Fruit fly (Drosophila melanogaster) whole organism, prepupa: Measurements from ENCODE around the gene CG32647.

Experiments used
- Blimp-1 ChIP-seq: fragments of 200-800 bp; sonication (Bioruptor generic); optimal IDR thresholded peaks from 3 replicates; lab custom pipeline; 2017; ENCODE audit warnings: missing biosample characterization, missing genetic modification characterization, mild to moderate bottlenecking, moderate library complexity, missing genetic modification reagents
- CG10669 ChIP-seq: fragments of 200-800 bp; sonication (Bioruptor generic); optimal IDR thresholded peaks from 3 replicates; lab custom pipeline; 2018; ENCODE audit warnings: missing biosample characterization, mild to moderate bottlenecking, missing genetic modification characterization, moderate library complexity
- CG11762 ChIP-seq: fragments of 200-800 bp; sonication (Bioruptor generic); optimal IDR thresholded peaks from 3 replicates; lab custom pipeline; 2016; ENCODE audit warnings: missing biosample characterization, missing genetic modification characterization; ENCODE audit not compliant: insufficient read depth
- CG11902 ChIP-seq: fragments of 200-800 bp; sonication (Bioruptor generic); optimal IDR thresholded peaks from 3 replicates; lab custom pipeline; 2016; ENCODE audit warnings: missing biosample characterization, missing genetic modification characterization
- CG15336 ChIP-seq: fragments of 200-800 bp; sonication (Bioruptor generic); IDR thresholded peaks from 2 replicates; pipeline ENCODE4 v1.3.6; 2022; ENCODE audit warnings: missing biosample characterization, missing genetic modification characterization
- CG1621 ChIP-seq: fragments of 200-800 bp; sonication (Bioruptor generic); optimal IDR thresholded peaks from 3 replicates; lab custom pipeline; 2018; ENCODE audit warnings: missing biosample characterization, mild to moderate bottlenecking, missing genetic modification characterization
- CG16779 ChIP-seq: fragments of 200-800 bp; sonication (Bioruptor generic); optimal IDR thresholded peaks from 3 replicates; lab custom pipeline; 2017; ENCODE audit warnings: missing biosample characterization, mild to moderate bottlenecking, missing genetic modification characterization
- CG31627 ChIP-seq: fragments of 200-800 bp; sonication (Bioruptor generic); optimal IDR thresholded peaks from 3 replicates; lab custom pipeline; 2016; ENCODE audit warnings: missing biosample characterization, missing genetic modification characterization
- CG32006 ChIP-seq: fragments of 200-800 bp; sonication (Bioruptor generic); optimal IDR thresholded peaks from 3 replicates; lab custom pipeline; 2017; ENCODE audit warnings: missing biosample characterization, mild to moderate bottlenecking, missing genetic modification characterization
- CG34406 ChIP-seq: fragments of 200-800 bp; sonication (Bioruptor generic); optimal IDR thresholded peaks from 3 replicates; lab custom pipeline; 2016; ENCODE audit warnings: missing biosample characterization, missing genetic modification characterization
- CG3919 ChIP-seq: fragments of 200-800 bp; sonication (Bioruptor generic); optimal IDR thresholded peaks from 3 replicates; lab custom pipeline; 2016; ENCODE audit warnings: missing biosample characterization, missing genetic modification characterization
- CG4318 ChIP-seq: fragments of 200-800 bp; sonication (Bioruptor generic); optimal IDR thresholded peaks from 3 replicates; lab custom pipeline; 2017; ENCODE audit warnings: missing biosample characterization, mild to moderate bottlenecking, missing genetic modification characterization
- CG6163 ChIP-seq: fragments of 200-800 bp; sonication (Bioruptor generic); IDR thresholded peaks from 3 replicates; pipeline ENCODE4 v1.3.6; 2022; ENCODE audit warnings: missing biosample characterization, missing genetic modification characterization
- CG6276 ChIP-seq: fragments of 200-800 bp; sonication (Bioruptor generic); optimal IDR thresholded peaks from 2 replicates; lab custom pipeline; 2017; ENCODE audit warnings: missing biosample characterization, mild to moderate bottlenecking, missing genetic modification characterization
- CG6792 ChIP-seq: fragments of 200-800 bp; sonication (Bioruptor generic); optimal IDR thresholded peaks from 3 replicates; lab custom pipeline; 2016; ENCODE audit warnings: missing biosample characterization, missing genetic modification characterization
- CG6854 ChIP-seq: fragments of 200-800 bp; sonication (Bioruptor generic); optimal IDR thresholded peaks from 2 replicates; lab custom pipeline; 2017; ENCODE audit warnings: missing biosample characterization, mild to moderate bottlenecking, missing genetic modification characterization
- CG7368 ChIP-seq: fragments of 200-800 bp; sonication (Bioruptor generic); optimal IDR thresholded peaks from 3 replicates; lab custom pipeline; 2016; ENCODE audit warnings: missing biosample characterization, missing genetic modification characterization
- CG8119 ChIP-seq: fragments of 200-800 bp; sonication (Bioruptor generic); IDR thresholded peaks from 3 replicates; pipeline ENCODE4 v1.3.6; 2022; ENCODE audit warnings: missing biosample characterization, missing genetic modification characterization
- CG9139 ChIP-seq: fragments of 200-800 bp; sonication (Bioruptor generic); optimal IDR thresholded peaks from 3 replicates; lab custom pipeline; 2017; ENCODE audit warnings: missing biosample characterization, mild to moderate bottlenecking, missing genetic modification characterization
- Eip75B ChIP-seq: fragments of 200-800 bp; sonication (Bioruptor generic); optimal IDR thresholded peaks from 3 replicates; lab custom pipeline; 2016; ENCODE audit warnings: missing biosample characterization, missing genetic modification characterization
- Eip78C ChIP-seq: fragments of 200-800 bp; sonication (Bioruptor generic); peaks from one replicate; lab custom pipeline; 2016; ENCODE audit warnings: missing biosample characterization, missing genetic modification characterization
- Ets21C ChIP-seq: fragments of 200-800 bp; sonication (Bioruptor generic); optimal IDR thresholded peaks from 3 replicates; lab custom pipeline; 2016; ENCODE audit warnings: missing biosample characterization, missing genetic modification characterization
- Gug ChIP-seq: fragments of 200-800 bp; sonication (Bioruptor generic); IDR thresholded peaks from 2 replicates; pipeline ENCODE4 v1.3.6; 2022; ENCODE audit warnings: missing biosample characterization, missing genetic modification characterization
- Hr39 ChIP-seq: fragments of 200-800 bp; sonication (Bioruptor generic); optimal IDR thresholded peaks from 2 replicates; lab custom pipeline; 2016; ENCODE audit warnings: missing biosample characterization, missing genetic modification characterization
- Lpt ChIP-seq: fragments of 200-800 bp; sonication (Bioruptor generic); optimal IDR thresholded peaks from 3 replicates; lab custom pipeline; 2016; ENCODE audit warnings: missing biosample characterization, missing genetic modification characterization
- Met ChIP-seq: fragments of 200-800 bp; sonication (Bioruptor generic); optimal IDR thresholded peaks from 3 replicates; lab custom pipeline; 2016; ENCODE audit warnings: missing biosample characterization, missing genetic modification characterization
- Smox ChIP-seq: fragments of 200-800 bp; sonication (Bioruptor generic); optimal IDR thresholded peaks from 3 replicates; lab custom pipeline; 2016; ENCODE audit warnings: missing biosample characterization, missing genetic modification characterization
- Sox102F ChIP-seq: fragments of 200-800 bp; sonication (Bioruptor generic); optimal IDR thresholded peaks from 2 replicates; lab custom pipeline; 2016; ENCODE audit warnings: missing biosample characterization, mild to moderate bottlenecking, missing genetic modification characterization
- Sox14 ChIP-seq: fragments of 200-800 bp; sonication (Bioruptor generic); optimal IDR thresholded peaks from 3 replicates; lab custom pipeline; 2016; ENCODE audit warnings: missing biosample characterization, missing genetic modification characterization
- Sox15 ChIP-seq: fragments of 200-800 bp; sonication (Bioruptor generic); optimal IDR thresholded peaks from 3 replicates; lab custom pipeline; 2016; ENCODE audit warnings: missing biosample characterization, missing genetic modification characterization
- achi ChIP-seq: fragments of 200-800 bp; sonication (Bioruptor generic); optimal IDR thresholded peaks from 3 replicates; lab custom pipeline; 2016; ENCODE audit warnings: missing biosample characterization, missing genetic modification characterization
- acj6 ChIP-seq: fragments of 200-800 bp; sonication (Bioruptor generic); optimal IDR thresholded peaks from 3 replicates; lab custom pipeline; 2016; ENCODE audit warnings: missing biosample characterization, missing genetic modification characterization
- cyc ChIP-seq: fragments of 200-800 bp; sonication (Bioruptor generic); optimal IDR thresholded peaks from 3 replicates; lab custom pipeline; 2016; ENCODE audit warnings: missing biosample characterization, missing genetic modification characterization
- dac ChIP-seq: fragments of 200-800 bp; sonication (Bioruptor generic); optimal IDR thresholded peaks from 2 replicates; lab custom pipeline; 2017; ENCODE audit warnings: missing biosample characterization, mild to moderate bottlenecking, missing genetic modification characterization
- dsx ChIP-seq: fragments of 200-800 bp; optimal IDR thresholded peaks from 3 replicates; lab custom pipeline; 2019; ENCODE audit warnings: missing biosample characterization, mild to moderate bottlenecking, missing genetic modification characterization, moderate library complexity; ENCODE audit not compliant: poor library complexity, severe bottlenecking
- eg ChIP-seq: fragments of 200-800 bp; sonication (Bioruptor generic); IDR thresholded peaks from 3 replicates; pipeline ENCODE4 v1.3.6; 2022; ENCODE audit warnings: missing biosample characterization, missing genetic modification characterization
- esn ChIP-seq: fragments of 200-800 bp; sonication (Bioruptor generic); optimal IDR thresholded peaks from 2 replicates; lab custom pipeline; 2016; ENCODE audit warnings: missing biosample characterization, mild to moderate bottlenecking, missing genetic modification characterization, moderate library complexity
- fd59A ChIP-seq: fragments of 200-800 bp; sonication (Bioruptor generic); optimal IDR thresholded peaks from 2 replicates; lab custom pipeline; 2017; ENCODE audit warnings: missing biosample characterization, mild to moderate bottlenecking, missing genetic modification characterization, missing genetic modification reagents
- fkh ChIP-seq: fragments of 200-800 bp; sonication (Bioruptor generic); optimal IDR thresholded peaks from 3 replicates; lab custom pipeline; 2017; ENCODE audit warnings: missing biosample characterization, mild to moderate bottlenecking, missing genetic modification characterization, moderate library complexity
- net ChIP-seq: fragments of 200-800 bp; sonication (Bioruptor generic); optimal IDR thresholded peaks from 3 replicates; lab custom pipeline; 2016; ENCODE audit warnings: missing biosample characterization, missing genetic modification characterization
- pdm3 ChIP-seq: fragments of 200-800 bp; sonication (Bioruptor generic); optimal IDR thresholded peaks from 3 replicates; lab custom pipeline; 2016; ENCODE audit warnings: missing biosample characterization, missing genetic modification characterization
- ss ChIP-seq, 2 experiments: fragments of 200-800 bp; sonication (Bioruptor generic); optimal IDR thresholded peaks; 2 replicates in 1 of 2; 3 replicates in 1 of 2; lab custom pipeline; 2017 to 2018; ENCODE audit warnings: mild to moderate bottlenecking in 2 of 2, missing biosample characterization in 2 of 2, missing genetic modification characterization in 2 of 2, moderate library complexity in 1 of 2
- svp ChIP-seq: fragments of 200-800 bp; sonication (Bioruptor generic); peaks from one replicate; lab custom pipeline; 2016; ENCODE audit warnings: missing biosample characterization, missing genetic modification characterization
- topi ChIP-seq: fragments of 200-800 bp; sonication (Bioruptor generic); optimal IDR thresholded peaks from 3 replicates; lab custom pipeline; 2016; ENCODE audit warnings: missing biosample characterization, missing genetic modification characterization
- vri ChIP-seq: fragments of 200-800 bp; sonication (Bioruptor generic); optimal IDR thresholded peaks from 3 replicates; lab custom pipeline; 2016; ENCODE audit warnings: missing biosample characterization, mild to moderate bottlenecking, missing genetic modification characterization

Gene CG32647

DNA sequence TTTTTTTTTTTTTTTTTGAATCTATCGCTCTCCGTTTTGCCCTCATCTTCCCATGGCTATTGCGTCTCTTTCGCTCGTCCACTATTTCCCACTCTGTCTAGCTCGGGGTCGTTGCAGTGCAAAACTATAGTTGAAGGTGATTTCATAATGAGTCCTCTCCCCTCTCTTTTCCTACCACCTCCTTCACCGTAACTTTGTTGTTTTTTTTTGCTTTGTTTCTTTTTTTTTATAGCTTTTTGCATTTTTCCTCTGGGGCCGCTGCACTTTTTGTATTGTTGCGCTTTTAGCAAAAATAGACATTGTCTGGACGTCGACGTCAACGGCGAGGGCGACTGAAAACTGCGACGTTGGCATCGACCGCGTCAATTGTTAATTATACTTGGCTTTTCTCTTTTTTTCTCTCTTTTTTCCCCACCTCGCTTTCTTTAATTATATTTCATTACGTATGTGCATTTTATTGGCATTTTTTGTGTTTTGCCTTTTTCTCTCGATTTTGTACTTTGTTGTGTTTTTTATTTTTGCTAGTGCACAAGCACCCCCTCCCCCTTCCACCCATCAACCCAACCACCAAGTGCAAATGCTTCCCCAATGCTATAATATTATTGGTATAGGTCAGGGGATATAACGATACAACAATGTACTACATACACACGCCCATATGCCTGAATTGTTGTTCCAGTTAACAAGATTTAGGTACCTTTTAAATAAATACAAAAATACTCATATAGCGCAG, 59.4 kb downstream of the CG32647 start (continued):
- TF ChIP-seq CG16779 (tag; lab: Kevin White, UChicago): peak; percentile 84
- TF ChIP-seq eg (GFP tag; lab: Robert Waterston, UW): peak; percentile 92
- TF ChIP-seq CG1621: peak; percentile 87
- peak; percentile 17 for TF ChIP-seq CG11762 (GFP tag; lab: Kevin White, UChicago)
- TF ChIP-seq fkh (GFP tag; lab: Kevin White, UChicago): no peak
- no peak for TF ChIP-seq CG4318 (GFP tag; lab: Kevin White, UChicago)
- peak; percentile 93 for TF ChIP-seq Lpt
- no peak for TF ChIP-seq Met
- no peak for TF ChIP-seq Smox (GFP tag; lab: Kevin White, UChicago)
- no peak for TF ChIP-seq acj6
- TF ChIP-seq CG34406: peak; percentile 22
- TF ChIP-seq esn (GFP tag; lab: Kevin White, UChicago): no peak
- no peak for TF ChIP-seq Eip78C
- no peak for TF ChIP-seq Ets21C (GFP tag; lab: Kevin White, UChicago)
- TF ChIP-seq CG10669 (GFP tag; lab: Kevin White, UChicago): peak; percentile 73
- peak; percentile 53 for TF ChIP-seq CG32006 (GFP tag; lab: Kevin White, UChicago)
- no peak for TF ChIP-seq Sox102F
- TF ChIP-seq svp (GFP tag; lab: Kevin White, UChicago): no peak
- no peak for TF ChIP-seq Hr39 (GFP tag; lab: Kevin White, UChicago)
- TF ChIP-seq net (GFP tag; lab: Kevin White, UChicago): peak; percentile 70
- TF ChIP-seq cyc (GFP tag; lab: Kevin White, UChicago): no peak
- peak; percentile 40 for TF ChIP-seq CG3919
- no peak for TF ChIP-seq Blimp-1 (GFP tag; lab: Kevin White, UChicago)
- TF ChIP-seq ss (GFP tag; optimal IDR thresholded peaks at IDR 0.05; lab: Kevin White, UChicago): peak; percentile 94
- TF ChIP-seq dac (GFP tag; lab: Kevin White, UChicago): peak; percentile 39
- no peak for TF ChIP-seq CG11902 (GFP tag; lab: Kevin White, UChicago)
- TF ChIP-seq CG6163 (GFP tag; lab: Robert Waterston, UW): peak; percentile 93
- TF ChIP-seq fd59A: peak; percentile 44

- TF ChIP-seq CG15336 (0 out of 2 replicates have a peak, but pooled peaks have one; percentile 21), CG6854 (GFP tag; lab: Kevin White, UChicago) (no peak), svp (GFP tag; lab: Kevin White, UChicago) (peak; percentile 76), ss (GFP tag; optimal IDR thresholded peaks at IDR 0.05; lab: Kevin White, UChicago) (peak in 1 of 2 experiments; percentile 57), Eip75B (peak; percentile 60), CG9139 (GFP tag; lab: Kevin White, UChicago) (peak; percentile 36), CG34406 (peak; percentile 15), CG11762 (GFP tag; lab: Kevin White, UChicago) (peak; percentile 48), CG4318 (GFP tag; lab: Kevin White, UChicago) (peak; percentile 50), vri (no peak), CG31627 (GFP tag; lab: Kevin White, UChicago) (no peak), cyc (GFP tag; lab: Kevin White, UChicago) (peak; percentile 22), CG7368 (GFP tag; lab: Kevin White, UChicago) (no peak), esn (GFP tag; lab: Kevin White, UChicago) (peak; percentile 32), dac (GFP tag; lab: Kevin White, UChicago) (peak; percentile 1), CG6792 (GFP tag; lab: Kevin White, UChicago) (peak; percentile 33), pdm3 (peak; percentile 47), Met (peak; percentile 5), CG6163 (GFP tag; lab: Robert Waterston, UW) (peak; percentile 60; the same call in 1 of the 3 replicates), Gug (GFP tag; lab: Robert Waterston, UW) (no peak), dsx (GFP tag; lab: Kevin White, UChicago) (peak; percentile 74), Lpt (no peak), CG6276 (peak; percentile 47), topi (GFP tag; lab: Kevin White, UChicago) (peak; percentile 49), eg (GFP tag; lab: Robert Waterston, UW) (peak; percentile 56; the same call in 1 of the 3 replicates), CG32006 (GFP tag; lab: Kevin White, UChicago) (peak; percentile 74), CG8119 (GFP tag; lab: Robert Waterston, UW) (peak; percentile 34; the same call in 1 of the 3 replicates), Sox14 (peak; percentile 14), Sox15 (GFP tag; lab: Kevin White, UChicago) (peak; percentile 19), achi (GFP tag; lab: Kevin White, UChicago) (peak; percentile 37), CG16779 (tag; lab: Kevin White, UChicago) (no peak)
These were observed 60.2 kb downstream of the CG32647 start for dm6 chrX:12724287-12725186.
